Fruit fly (Drosophila melanogaster): ENCODE results near the gene CG15425.

DNA sequence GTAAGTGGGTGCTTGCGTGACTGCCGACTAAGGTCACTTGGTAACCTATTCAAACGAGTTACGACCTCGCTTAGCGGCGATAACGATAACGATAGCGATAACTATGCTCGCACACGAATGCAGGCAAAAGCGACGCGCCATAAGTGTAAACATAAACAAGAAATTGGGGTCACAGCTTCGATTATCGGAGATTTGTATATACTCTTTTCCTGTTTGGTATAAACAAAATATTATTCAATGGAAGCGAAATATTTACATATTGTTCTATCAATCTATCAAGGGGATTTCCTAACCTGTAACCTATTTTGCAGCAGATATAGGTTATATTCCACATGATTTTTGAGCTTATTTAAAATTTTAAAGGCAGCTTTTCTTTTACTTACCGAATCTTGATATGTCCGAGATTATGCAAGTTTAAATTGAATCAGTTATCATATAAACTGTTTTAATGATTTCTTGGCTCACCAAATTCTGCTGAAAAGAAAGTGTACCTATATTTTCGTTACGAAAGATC is 28.7 kb downstream of the CG15425 start:
- TF ChIP-seq CG8478 (optimal IDR thresholded peaks at IDR 0.05) (no peak), psq (optimal IDR thresholded peaks at IDR 0.05) (no peak), usp (GFP tag; optimal IDR thresholded peaks at IDR 0.05) (no peak), pan (optimal IDR thresholded peaks at IDR 0.05) (no peak), Dll (optimal IDR thresholded peaks at IDR 0.05) (no peak)

Measured in whole organism.